Worm (Caenorhabditis elegans) whole organism, L2 larva: ENCODE data around the gene Y60A9A.1.

Source experiments
- aly-2 ChIP-seq: fragments of 150-350 bp; optimal IDR thresholded peaks from 2 replicates; lab custom pipeline; 2014; ENCODE audit warnings: missing biosample characterization, missing genetic modification characterization
- elt-3 ChIP-seq: sonication (generic microtip); optimal IDR thresholded peaks from 2 replicates; lab custom pipeline; 2017; ENCODE audit warnings: missing biosample characterization, missing genetic modification characterization
- mab-5 ChIP-seq: fragments of 150-350 bp; optimal IDR thresholded peaks from 2 replicates; lab custom pipeline; 2014; ENCODE audit warnings: missing biosample characterization, missing genetic modification characterization
- unc-62 ChIP-seq: fragments of 150-350 bp; optimal IDR thresholded peaks from 2 replicates; lab custom pipeline; 2014; ENCODE audit warnings: missing biosample characterization, missing genetic modification reagents, missing genetic modification characterization

ce11 chrX:14339723-14340122, 37.3 kb downstream of the Y60A9A.1 start:
- TF ChIP-seq elt-3 (no peak), mab-5 (tag; lab: Kevin White, UChicago) (no peak), unc-62 (GFP tag; lab: Kevin White, UChicago) (no peak), aly-2 (tag; lab: Kevin White, UChicago) (no peak)
